Fruit fly (Drosophila melanogaster) whole organism, embryonic: ENCODE results near the gene Tbcd.

Experiments
- Asciz ChIP-seq: fragments of 200-800 bp; sonication (Bioruptor generic); optimal IDR thresholded peaks from 2 replicates; lab custom pipeline; 2017; ENCODE audit warnings: missing biosample characterization, mild to moderate bottlenecking, missing genetic modification characterization, missing genetic modification reagents
- B-H2 ChIP-seq: fragments of 200-800 bp; sonication (Bioruptor generic); optimal IDR thresholded peaks from 2 replicates; lab custom pipeline; 2018; ENCODE audit warnings: missing biosample characterization, mild to moderate bottlenecking, missing genetic modification characterization
- CG10431 ChIP-seq: fragments of 200-800 bp; sonication (Bioruptor generic); optimal IDR thresholded peaks from 3 replicates; lab custom pipeline; 2018; ENCODE audit warnings: missing biosample characterization, mild to moderate bottlenecking, missing genetic modification characterization
- CG10543 ChIP-seq: fragments of 200-800 bp; sonication (Bioruptor generic); optimal IDR thresholded peaks from 3 replicates; lab custom pipeline; 2017; ENCODE audit warnings: missing biosample characterization, mild to moderate bottlenecking, missing genetic modification characterization, moderate library complexity
- CG11093 ChIP-seq: fragments of 200-800 bp; sonication (Bioruptor generic); IDR thresholded peaks from 3 replicates; pipeline ENCODE4 v1.3.6; 2022; ENCODE audit warnings: missing biosample characterization, missing genetic modification characterization
- CG12659 ChIP-seq: fragments of 200-800 bp; sonication (Bioruptor generic); optimal IDR thresholded peaks from 3 replicates; lab custom pipeline; 2017; ENCODE audit warnings: mild to moderate bottlenecking, missing biosample characterization, missing genetic modification reagents, missing genetic modification characterization
- CG13296 ChIP-seq: fragments of 200-800 bp; sonication (Bioruptor generic); optimal IDR thresholded peaks from 3 replicates; lab custom pipeline; 2018; ENCODE audit warnings: missing biosample characterization, mild to moderate bottlenecking, missing genetic modification characterization
- CG13894 ChIP-seq: fragments of 200-800 bp; sonication (Bioruptor generic); optimal IDR thresholded peaks from 3 replicates; lab custom pipeline; 2018; ENCODE audit warnings: missing biosample characterization, mild to moderate bottlenecking, missing genetic modification characterization, moderate library complexity
- CG14014 ChIP-seq: fragments of 200-800 bp; sonication (Bioruptor generic); IDR thresholded peaks from 2 replicates; pipeline ENCODE4 v1.3.6; 2022; ENCODE audit warnings: missing biosample characterization, missing genetic modification characterization
- CG15011 ChIP-seq: fragments of 200-800 bp; sonication (Bioruptor generic); optimal IDR thresholded peaks from 3 replicates; lab custom pipeline; 2018; ENCODE audit warnings: missing biosample characterization, mild to moderate bottlenecking, missing genetic modification characterization
- CG15514 ChIP-seq: fragments of 200-800 bp; sonication (Bioruptor generic); optimal IDR thresholded peaks from 3 replicates; lab custom pipeline; 2017; ENCODE audit warnings: missing biosample characterization, missing genetic modification characterization, mild to moderate bottlenecking, moderate library complexity, missing genetic modification reagents
- CG15601 ChIP-seq: fragments of 200-800 bp; sonication (Bioruptor generic); optimal IDR thresholded peaks from 3 replicates; lab custom pipeline; 2019; ENCODE audit warnings: missing biosample characterization, mild to moderate bottlenecking, missing genetic modification characterization, moderate library complexity
- CG16779 ChIP-seq: fragments of 200-800 bp; sonication (Bioruptor generic); IDR thresholded peaks from 2 replicates; pipeline ENCODE4 v1.3.6; 2022; ENCODE audit warnings: missing biosample characterization, missing genetic modification characterization
- CG2678 ChIP-seq: fragments of 200-800 bp; sonication (Bioruptor generic); optimal IDR thresholded peaks from 3 replicates; lab custom pipeline; 2019; ENCODE audit warnings: missing biosample characterization, mild to moderate bottlenecking, missing genetic modification characterization, moderate library complexity
- CG2712 ChIP-seq: fragments of 200-800 bp; optimal IDR thresholded peaks from 3 replicates; lab custom pipeline; 2019; ENCODE audit warnings: missing biosample characterization, mild to moderate bottlenecking, missing genetic modification characterization, moderate library complexity
- CG33213 ChIP-seq: fragments of 200-800 bp; sonication (Bioruptor generic); optimal IDR thresholded peaks from 3 replicates; lab custom pipeline; 2016; ENCODE audit warnings: missing biosample characterization, missing genetic modification characterization
- CG34224 ChIP-seq: fragments of 200-800 bp; sonication (Bioruptor generic); IDR thresholded peaks from 3 replicates; pipeline ENCODE4 v1.3.6; 2022; ENCODE audit warnings: missing biosample characterization, missing genetic modification characterization; ENCODE audit not compliant: partially characterized antibody
- CG4328 ChIP-seq: fragments of 200-800 bp; sonication (Bioruptor generic); optimal IDR thresholded peaks from 3 replicates; lab custom pipeline; 2017; ENCODE audit warnings: missing biosample characterization, missing genetic modification reagents, missing genetic modification characterization
- CG6765 ChIP-seq: fragments of 200-800 bp; sonication (Bioruptor generic); optimal IDR thresholded peaks from 3 replicates; lab custom pipeline; 2017; ENCODE audit warnings: missing biosample characterization, mild to moderate bottlenecking, missing genetic modification characterization
- CG7963 ChIP-seq: fragments of 200-800 bp; sonication (Bioruptor generic); IDR thresholded peaks from 3 replicates; pipeline ENCODE4 v1.3.6; 2022; ENCODE audit warnings: missing biosample characterization, missing genetic modification characterization; ENCODE audit not compliant: partially characterized antibody
- CTCF ChIP-seq: fragments of 200-800 bp; sonication (Bioruptor generic); optimal IDR thresholded peaks from 2 replicates; lab custom pipeline; 2017; ENCODE audit warnings: missing biosample characterization, mild to moderate bottlenecking, missing genetic modification characterization, moderate library complexity
- Dll ChIP-seq: fragments of 200-800 bp; sonication (Bioruptor generic); IDR thresholded peaks from 4 replicates; pipeline ENCODE4 v1.3.6; 2022; ENCODE audit warnings: missing biosample characterization, missing genetic modification characterization; ENCODE audit not compliant: partially characterized antibody
- Eip74EF ChIP-seq, 2 experiments: fragments of 200-800 bp in 1 of 2; fragments of >200 bp in 1 of 2; sonication (Bioruptor generic) in 1 of 2; optimal IDR thresholded peaks; 2 replicates each; lab custom pipeline; 2017 to 2019; ENCODE audit warnings: missing biosample characterization in 2 of 2, missing genetic modification characterization in 2 of 2, mild to moderate bottlenecking in 1 of 2, moderate library complexity in 1 of 2
- HLH4C ChIP-seq: fragments of 200-800 bp; sonication (Bioruptor generic); IDR thresholded peaks from 3 replicates; pipeline ENCODE4 v1.3.6; 2022; ENCODE audit warnings: missing biosample characterization, missing genetic modification characterization; ENCODE audit not compliant: partially characterized antibody
- HmgZ ChIP-seq: fragments of 200-800 bp; sonication (Bioruptor generic); optimal IDR thresholded peaks from 2 replicates; lab custom pipeline; 2018; ENCODE audit warnings: missing biosample characterization, mild to moderate bottlenecking, missing genetic modification characterization
- Hmr ChIP-seq: fragments of 200-800 bp; sonication (Bioruptor generic); optimal IDR thresholded peaks from 3 replicates; lab custom pipeline; 2017; ENCODE audit warnings: mild to moderate bottlenecking, missing biosample characterization, missing genetic modification reagents, missing genetic modification characterization
- Hr78 ChIP-seq, 2 experiments: fragments of 200-800 bp in 1 of 2; fragments of >200 bp in 1 of 2; sonication (Bioruptor generic) in 1 of 2; optimal IDR thresholded peaks; 2 replicates each; lab custom pipeline; 2017 to 2019; ENCODE audit warnings: missing biosample characterization in 2 of 2, missing genetic modification characterization in 2 of 2, mild to moderate bottlenecking in 1 of 2, moderate library complexity in 1 of 2
- MTF-1 ChIP-seq: fragments of 200-800 bp; sonication (Bioruptor generic); optimal IDR thresholded peaks from 2 replicates; lab custom pipeline; 2018; ENCODE audit warnings: missing biosample characterization, mild to moderate bottlenecking, missing genetic modification characterization, borderline replicate concordance
- Nf-YC ChIP-seq: fragments of 200-800 bp; optimal IDR thresholded peaks from 3 replicates; lab custom pipeline; 2019; ENCODE audit warnings: missing biosample characterization, mild to moderate bottlenecking, missing genetic modification characterization, moderate library complexity
- Ravus ChIP-seq: fragments of 200-800 bp; sonication (Bioruptor generic); IDR thresholded peaks from 2 replicates; pipeline ENCODE4 v1.3.6; 2022; ENCODE audit warnings: missing biosample characterization, missing genetic modification characterization
- Sin3A ChIP-seq: fragments of >200 bp; optimal IDR thresholded peaks from 2 replicates; lab custom pipeline; 2018
- Sox100B ChIP-seq: fragments of 200-800 bp; sonication (Bioruptor generic); optimal IDR thresholded peaks from 3 replicates; lab custom pipeline; 2018; ENCODE audit warnings: missing biosample characterization, mild to moderate bottlenecking, missing genetic modification characterization
- abd-A ChIP-seq: fragments of 200-800 bp; sonication (Bioruptor generic); optimal IDR thresholded peaks from 3 replicates; lab custom pipeline; 2019; ENCODE audit warnings: missing biosample characterization, mild to moderate bottlenecking, missing genetic modification characterization, moderate library complexity
- br ChIP-seq: fragments of >200 bp; optimal IDR thresholded peaks from 2 replicates; lab custom pipeline; 2017
- cato ChIP-seq: fragments of 200-800 bp; sonication (Bioruptor generic); optimal IDR thresholded peaks from 2 replicates; lab custom pipeline; 2016; ENCODE audit warnings: missing biosample characterization, missing genetic modification characterization, borderline replicate concordance
- corto ChIP-seq: fragments of 200-800 bp; sonication (Bioruptor generic); optimal IDR thresholded peaks from 2 replicates; lab custom pipeline; 2016; ENCODE audit warnings: missing biosample characterization, mild to moderate bottlenecking, missing genetic modification characterization, moderate library complexity
- eyg ChIP-seq: fragments of 200-800 bp; sonication (Bioruptor generic); optimal IDR thresholded peaks from 3 replicates; lab custom pipeline; 2016; ENCODE audit warnings: missing biosample characterization, missing genetic modification characterization
- gro ChIP-seq: fragments of 200-800 bp; sonication (Bioruptor generic); optimal IDR thresholded peaks from 2 replicates; lab custom pipeline; 2016; ENCODE audit warnings: missing biosample characterization, missing genetic modification characterization
- nom ChIP-seq: fragments of 200-800 bp; sonication (Bioruptor generic); optimal IDR thresholded peaks from 2 replicates; lab custom pipeline; 2017; ENCODE audit warnings: missing biosample characterization, missing genetic modification characterization, mild to moderate bottlenecking, moderate library complexity, missing genetic modification reagents
- odd ChIP-seq: fragments of 200-800 bp; sonication (Bioruptor generic); optimal IDR thresholded peaks from 2 replicates; lab custom pipeline; 2017; ENCODE audit warnings: missing biosample characterization, mild to moderate bottlenecking, missing genetic modification characterization
- pho ChIP-seq: fragments of 200-800 bp; sonication (Bioruptor generic); optimal IDR thresholded peaks from 2 replicates; lab custom pipeline; 2016; ENCODE audit warnings: missing biosample characterization, missing genetic modification characterization
- row ChIP-seq: fragments of 200-800 bp; sonication (Bioruptor generic); IDR thresholded peaks from 3 replicates; pipeline ENCODE4 v1.3.6; 2022; ENCODE audit warnings: missing biosample characterization, missing genetic modification characterization
- scrt ChIP-seq: fragments of 200-800 bp; sonication (Bioruptor generic); optimal IDR thresholded peaks from 2 replicates; lab custom pipeline; 2018; ENCODE audit warnings: missing biosample characterization, mild to moderate bottlenecking, missing genetic modification characterization, moderate library complexity
- sqz ChIP-seq: fragments of 200-800 bp; sonication (Bioruptor generic); optimal IDR thresholded peaks from 3 replicates; lab custom pipeline; 2018; ENCODE audit warnings: missing biosample characterization, mild to moderate bottlenecking, missing genetic modification characterization
- tap ChIP-seq: fragments of 200-800 bp; optimal IDR thresholded peaks from 3 replicates; lab custom pipeline; 2019; ENCODE audit warnings: missing biosample characterization, mild to moderate bottlenecking, missing genetic modification characterization, moderate library complexity
- ttk ChIP-seq: fragments of 200-800 bp; sonication (Bioruptor generic); IDR thresholded peaks from 2 replicates; pipeline ENCODE4 v2.1.2; 2022; ENCODE audit warnings: missing biosample characterization, missing genetic modification characterization
- unc-4 ChIP-seq: fragments of 200-800 bp; sonication (Bioruptor generic); IDR thresholded peaks from 2 replicates; pipeline ENCODE4 v1.3.6; 2022; ENCODE audit warnings: missing biosample characterization, missing genetic modification characterization; ENCODE audit not compliant: partially characterized antibody

Tbcd gene

DNA sequence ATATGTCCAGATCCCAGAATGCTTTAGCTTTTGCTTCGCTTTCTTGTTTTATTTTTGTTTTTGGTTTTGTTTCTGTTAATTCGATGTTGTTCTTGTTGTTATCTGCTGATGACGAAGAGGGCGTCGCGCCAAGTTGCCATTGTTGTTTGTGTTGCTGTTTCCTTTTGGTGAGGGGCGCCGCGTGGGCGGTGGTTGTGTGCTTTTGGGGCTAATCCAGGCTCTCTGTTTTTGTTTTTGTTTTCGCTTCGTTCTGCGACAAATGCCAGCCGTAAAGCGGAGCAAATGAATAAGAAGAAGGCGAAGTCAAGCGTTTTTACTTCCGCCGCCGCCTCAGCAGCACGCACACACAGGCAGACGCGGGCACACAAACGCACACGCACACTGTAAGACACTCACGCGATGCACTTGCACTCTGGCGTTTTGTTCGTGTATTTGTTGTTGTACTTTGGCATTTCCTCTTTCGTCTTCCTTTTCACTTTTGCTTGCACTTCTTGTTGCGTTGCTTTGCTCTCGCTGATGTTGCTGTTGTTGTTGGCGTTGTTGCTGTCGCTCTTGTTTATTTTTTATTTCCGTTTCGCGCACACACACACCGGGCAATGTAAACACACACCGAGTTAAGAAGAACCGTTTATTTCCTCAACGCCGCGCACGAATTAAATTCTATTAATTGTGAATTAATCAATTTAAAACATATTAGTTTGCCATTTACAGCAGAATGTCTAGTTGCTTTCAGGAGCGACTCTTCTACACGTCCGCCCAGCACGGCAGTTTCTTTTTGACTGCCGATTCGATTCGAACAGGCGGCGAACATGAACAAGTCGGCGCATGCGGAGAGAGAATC, 30.9 kb downstream of the Tbcd start, which contains the start of gene aop (continued):
- peak; percentile 14 for TF ChIP-seq CG10431 (GFP tag; lab: Kevin White, UChicago)
- TF ChIP-seq gro = peak; percentile 71
- TF ChIP-seq CG15514 (GFP tag; lab: Kevin White, UChicago) = peak; percentile 16
- TF ChIP-seq Hmr (GFP tag; lab: Kevin White, UChicago) = peak; percentile 5
- TF ChIP-seq Nf-YC (tag; lab: Kevin White, UChicago) = peak; percentile 27
- no peak for TF ChIP-seq pho
- TF ChIP-seq CG12659 (GFP tag; lab: Kevin White, UChicago) = peak; percentile 29
- peak; percentile 31 for TF ChIP-seq eyg (GFP tag; lab: Kevin White, UChicago)
- 0 out of 2 replicates have a peak, but pooled peaks have one; percentile 27 for TF ChIP-seq unc-4 (GFP tag; lab: Robert Waterston, UW)
- TF ChIP-seq CG34224 (GFP tag; lab: Robert Waterston, UW) = 0 out of 3 replicates have a peak, but pooled peaks have one; percentile 41
- peak; percentile 28 for TF ChIP-seq Asciz (GFP tag; lab: Kevin White, UChicago)
- TF ChIP-seq CG6765 (GFP tag; lab: Kevin White, UChicago) = peak; percentile 30
- peak; percentile 48 for TF ChIP-seq CG13296 (GFP tag; lab: Kevin White, UChicago)
- no peak for TF ChIP-seq Ravus (GFP tag; lab: Robert Waterston, UW)
- TF ChIP-seq CG2678 = peak; percentile 19
- TF ChIP-seq row (GFP tag; lab: Robert Waterston, UW) = peak; percentile 23; the same call in 1 of the 3 replicates
- TF ChIP-seq Sin3A (lab: Kevin White, UChicago) = no peak
- TF ChIP-seq HLH4C (GFP tag; lab: Robert Waterston, UW) = peak; percentile 27; the same call in 1 of the 3 replicates
- TF ChIP-seq sqz = peak; percentile 53
- no peak for TF ChIP-seq br (lab: Kevin White, UChicago)
- TF ChIP-seq CG33213 = peak; percentile 53
- peak; percentile 46 for TF ChIP-seq nom (GFP tag; lab: Kevin White, UChicago)
- TF ChIP-seq B-H2 (GFP tag; lab: Kevin White, UChicago) = peak; percentile 36
- peak; percentile 21; the same call in 1 of the 3 replicates for TF ChIP-seq CG7963 (GFP tag; lab: Robert Waterston, UW)
- 0 out of 2 replicates have a peak, but pooled peaks have one; percentile 5 for TF ChIP-seq CG14014 (GFP tag; lab: Robert Waterston, UW)
- TF ChIP-seq abd-A (tag; lab: Kevin White, UChicago) = peak; percentile 57
- no peak for TF ChIP-seq CG11093 (GFP tag; lab: Robert Waterston, UW)
- TF ChIP-seq CG15601 (tag; lab: Kevin White, UChicago) = peak; percentile 25
- peak; percentile 52 for TF ChIP-seq HmgZ (tag; lab: Kevin White, UChicago)
- TF ChIP-seq Hr78 (GFP tag; optimal IDR thresholded peaks at IDR 0.05; lab: Kevin White, UChicago) = peak in 1 of 2 experiments; percentile 22
- TF ChIP-seq tap (tag; lab: Kevin White, UChicago) = peak; percentile 19
- peak; percentile 21 for TF ChIP-seq CG4328 (GFP tag; lab: Kevin White, UChicago)
- TF ChIP-seq Sox100B (GFP tag; lab: Kevin White, UChicago) = no peak
- peak; percentile 42 for TF ChIP-seq scrt
- TF ChIP-seq ttk (GFP tag; lab: Robert Waterston, UW) = no peak
- TF ChIP-seq CG13894 (tag; lab: Kevin White, UChicago) = peak; percentile 57
- TF ChIP-seq cato (GFP tag; lab: Kevin White, UChicago) = no peak
- TF ChIP-seq CG15011 (GFP tag; lab: Kevin White, UChicago) = peak; percentile 7
- TF ChIP-seq Eip74EF (GFP tag; optimal IDR thresholded peaks at IDR 0.05; lab: Kevin White, UChicago) = peak in 1 of 2 experiments; percentile 49
- TF ChIP-seq CG16779 (GFP tag; lab: Robert Waterston, UW) = no peak
- TF ChIP-seq odd (GFP tag; lab: Kevin White, UChicago) = peak; percentile 53
- peak; percentile 47 for TF ChIP-seq CG2712 (tag; lab: Kevin White, UChicago)
- 0 out of 4 replicates have a peak, but pooled peaks have one; percentile 22 for TF ChIP-seq Dll
- TF ChIP-seq CG10543 = peak; percentile 46
- peak; percentile 48 for TF ChIP-seq MTF-1
- no peak for TF ChIP-seq CTCF (GFP tag; lab: Kevin White, UChicago)
- TF ChIP-seq corto (GFP tag; lab: Kevin White, UChicago) = no peak
